Fruit fly (Drosophila melanogaster): ENCODE measurements around the gene CG42507.

The CG42507 gene

DNA sequence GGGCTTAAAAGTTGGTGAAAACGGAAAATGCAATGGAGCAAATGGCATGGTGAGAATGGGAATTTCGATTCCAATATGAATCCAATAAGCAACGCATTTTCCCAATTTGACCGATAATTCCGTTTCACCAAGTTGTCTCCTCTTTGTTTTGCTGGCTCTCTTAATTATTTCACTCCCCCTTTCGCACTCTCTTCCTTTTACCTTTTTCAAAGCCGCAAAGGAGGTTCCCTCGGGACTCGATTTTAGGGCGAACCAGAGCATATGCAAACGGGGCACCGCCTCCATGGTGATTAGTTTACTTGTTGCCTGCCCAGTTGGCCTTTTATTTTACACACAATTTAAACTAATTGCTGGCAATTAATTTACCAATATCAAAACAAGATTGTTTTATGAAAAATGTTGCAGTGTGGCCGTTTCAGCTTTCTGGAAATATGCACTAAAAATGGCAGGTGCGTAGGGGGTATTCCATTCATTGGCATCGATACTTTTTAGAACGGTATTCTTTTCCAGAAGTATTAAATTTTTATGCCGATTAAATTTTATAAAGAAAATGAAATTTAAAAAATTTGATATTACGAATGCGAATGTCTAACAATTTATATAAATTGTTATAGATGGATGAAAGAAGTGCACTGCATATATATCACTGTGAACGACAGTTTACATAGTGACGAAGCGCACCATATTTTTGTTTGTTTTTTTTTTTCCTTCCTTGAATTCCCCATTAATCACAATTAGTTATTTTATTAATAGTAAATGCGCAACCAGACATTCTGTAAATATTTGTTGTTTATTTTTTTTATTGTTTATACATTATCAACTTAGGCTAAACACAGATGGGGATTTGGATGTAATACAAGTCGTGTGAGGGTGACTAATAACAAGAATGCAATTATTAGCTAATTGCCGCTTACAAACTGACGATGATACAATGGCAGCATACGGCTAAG is 18.2 kb upstream of the CG42507 start, which contains the start of gene mop (continued):
- TF ChIP-seq tna (GFP tag; IDR thresholded peaks at IDR 0.05; ENCODE audit: partially characterized antibody) (no peak; the same call in 1 of the 2 replicates), YL-1 (GFP tag; optimal IDR thresholded peaks at IDR 0.05) (peak; percentile 57), CG17829 (tag; optimal IDR thresholded peaks at IDR 0.05) (peak; percentile 41), pfk (GFP tag; optimal IDR thresholded peaks at IDR 0.05) (no peak), CG10654 (GFP tag; optimal IDR thresholded peaks at IDR 0.05) (no peak), p53 (GFP tag; optimal IDR thresholded peaks at IDR 0.05) (no peak), Mrtf (GFP tag; IDR thresholded peaks at IDR 0.05) (no peak), Dp (GFP tag; optimal IDR thresholded peaks at IDR 0.05) (no peak), CG33213 (GFP tag; optimal IDR thresholded peaks at IDR 0.05) (peak; percentile 45), CG18262 (tag; optimal IDR thresholded peaks at IDR 0.05) (no peak), CG14860 (GFP tag; IDR thresholded peaks at IDR 0.05; ENCODE audit: partially characterized antibody) (peak; percentile 21; the same call in 1 of the 3 replicates), hth (optimal IDR thresholded peaks at IDR 0.05) (no peak), pan (optimal IDR thresholded peaks at IDR 0.05) (no peak), pan (GFP tag; optimal IDR thresholded peaks at IDR 0.05 in 1 of 2, IDR thresholded peaks at IDR 0.05 in 1 of 2) (peak in 1 of 2 experiments; percentile 68), nau (GFP tag; optimal IDR thresholded peaks at IDR 0.05) (no peak), crp (GFP tag; optimal IDR thresholded peaks at IDR 0.05) (no peak), bigmax (GFP tag; optimal IDR thresholded peaks at IDR 0.05) (no peak), Oli (tag; optimal IDR thresholded peaks at IDR 0.05) (no peak), Dek (tag; optimal IDR thresholded peaks at IDR 0.05) (peak; percentile 22), BEAF-32 (GFP tag; optimal IDR thresholded peaks at IDR 0.05) (peak; percentile 62), slou (GFP tag; optimal IDR thresholded peaks at IDR 0.05) (no peak), otp (GFP tag; IDR thresholded peaks at IDR 0.05) (no peak), Blimp-1 (GFP tag; optimal IDR thresholded peaks at IDR 0.05) (no peak), maf-S (GFP tag; optimal IDR thresholded peaks at IDR 0.05) (no peak), CG11560 (tag; IDR thresholded peaks at IDR 0.05) (no peak), CTCF (GFP tag; optimal IDR thresholded peaks at IDR 0.05) (no peak), crc (GFP tag; optimal IDR thresholded peaks at IDR 0.05) (no peak), CG9797 (GFP tag; optimal IDR thresholded peaks at IDR 0.05) (peak; percentile 63), odd (GFP tag; optimal IDR thresholded peaks at IDR 0.05) (no peak), Meics (GFP tag; optimal IDR thresholded peaks at IDR 0.05) (peak; percentile 96), Bdp1 (GFP tag; optimal IDR thresholded peaks at IDR 0.05) (no peak), ATbp (GFP tag; optimal IDR thresholded peaks at IDR 0.05) (no peak), dm (GFP tag; optimal IDR thresholded peaks at IDR 0.05) (no peak), Fer2 (tag; optimal IDR thresholded peaks at IDR 0.05) (no peak), sens (GFP tag) (peak; percentile 60), Lim3 (GFP tag; IDR thresholded peaks at IDR 0.05) (no peak), peb (GFP tag; IDR thresholded peaks at IDR 0.05) (no peak), ttk (GFP tag; IDR thresholded peaks at IDR 0.05) (peak; percentile 51), CG30020 (tag; optimal IDR thresholded peaks at IDR 0.05) (no peak), HLH54F (GFP tag; optimal IDR thresholded peaks at IDR 0.05) (no peak), so (GFP tag; IDR thresholded peaks at IDR 0.05) (no peak), E2f2 (GFP tag; IDR thresholded peaks at IDR 0.05) (peak; percentile 20; the same call in 1 of the 2 replicates), CG9609 (GFP tag; optimal IDR thresholded peaks at IDR 0.05) (peak; percentile 12), CG2875 (GFP tag; optimal IDR thresholded peaks at IDR 0.05) (no peak), ERR (GFP tag; optimal IDR thresholded peaks at IDR 0.05) (no peak), CG13624 (GFP tag; optimal IDR thresholded peaks at IDR 0.05) (no peak), CG11085 (GFP tag; IDR thresholded peaks at IDR 0.05) (peak; percentile 37; the same call in 1 of the 2 replicates), ewg (GFP tag; optimal IDR thresholded peaks at IDR 0.05) (no peak), hb (GFP tag; IDR thresholded peaks at IDR 0.05; ENCODE audit: partially characterized antibody) (no peak), CG13424 (tag; optimal IDR thresholded peaks at IDR 0.05) (peak; percentile 53)
